Fruit fly (Drosophila melanogaster): ENCODE results near the gene Bap111.

The Bap111 gene

dm6 chrX:9148989-9149522, at the start of gene Bap111, which contains the start of gene fh:
Gene Bap111, plus strand, starts transcription at chrX:9149309.
Gene fh, minus strand, starts transcription at chrX:9149071.
- no peak for TF ChIP-seq rgr (GFP tag; optimal IDR thresholded peaks at IDR 0.05)
- no peak for TF ChIP-seq Hr83 (GFP tag; optimal IDR thresholded peaks at IDR 0.05; ENCODE audit: poor library complexity, severe bottlenecking)
- peak; percentile 13 for TF ChIP-seq Myc (optimal IDR thresholded peaks at IDR 0.05)
- peak; percentile 6 for TF ChIP-seq h (GFP tag; optimal IDR thresholded peaks at IDR 0.05)
- TF ChIP-seq Hnf4 (GFP tag; optimal IDR thresholded peaks at IDR 0.05), result no peak
- TF ChIP-seq Dfd (GFP tag; optimal IDR thresholded peaks at IDR 0.05), result peak; percentile 48

dm6 chrX:9102125-9102524, 47.0 kb upstream of the Bap111 start:
- TF ChIP-seq Vsx2 (GFP tag; optimal IDR thresholded peaks at IDR 0.05; ENCODE audit: partially characterized antibody) (no peak), CrebA (GFP tag; optimal IDR thresholded peaks at IDR 0.05; ENCODE audit: borderline replicate concordance) (no peak), Rel (GFP tag; optimal IDR thresholded peaks at IDR 0.05) (no peak), Rel (tag; optimal IDR thresholded peaks at IDR 0.05) (no peak), Hr78 (GFP tag; optimal IDR thresholded peaks at IDR 0.05) (no peak), foxo (GFP tag; optimal IDR thresholded peaks at IDR 0.05) (no peak), dmrt93B (GFP tag; optimal IDR thresholded peaks at IDR 0.05) (no peak), Myc (optimal IDR thresholded peaks at IDR 0.05) (no peak), dsf (GFP tag; optimal IDR thresholded peaks at IDR 0.05; ENCODE audit: borderline replicate concordance) (no peak), sage (GFP tag; optimal IDR thresholded peaks at IDR 0.05) (no peak), tai (GFP tag; optimal IDR thresholded peaks at IDR 0.05) (no peak), Hr83 (GFP tag; optimal IDR thresholded peaks at IDR 0.05; ENCODE audit: poor library complexity, severe bottlenecking) (no peak), CG9705 (GFP tag; optimal IDR thresholded peaks at IDR 0.05) (no peak), N (GFP tag; optimal IDR thresholded peaks at IDR 0.05) (no peak), usp (GFP tag; optimal IDR thresholded peaks at IDR 0.05) (no peak), Dfd (GFP tag; optimal IDR thresholded peaks at IDR 0.05) (no peak)

- TF ChIP-seq Hnf4 (GFP tag; optimal IDR thresholded peaks at IDR 0.05) (no peak), psq (GFP tag; optimal IDR thresholded peaks at IDR 0.05) (no peak), Abd-B (GFP tag; optimal IDR thresholded peaks at IDR 0.05) (no peak), br (GFP tag; optimal IDR thresholded peaks at IDR 0.05) (no peak), woc (GFP tag; optimal IDR thresholded peaks at IDR 0.05) (no peak), fru (GFP tag; optimal IDR thresholded peaks at IDR 0.05) (no peak), brk (GFP tag; optimal IDR thresholded peaks at IDR 0.05) (no peak), dmrt93B (GFP tag; optimal IDR thresholded peaks at IDR 0.05) (no peak), N (GFP tag; optimal IDR thresholded peaks at IDR 0.05) (no peak)
Measured at dm6 chrX:9103308-9104185, 45.6 kb upstream of the Bap111 start, which contains the start of gene CG7766. Gene CG7766, minus strand, starts transcription at chrX:9103739.

dm6 chrX:9106212-9106774, 42.8 kb upstream of the Bap111 start, which contains the start of gene Bx42:
Gene Bx42, minus strand, starts transcription at chrX:9106604.
- TF ChIP-seq Sp1 (GFP tag; optimal IDR thresholded peaks at IDR 0.05), result no peak
- peak; percentile 1 for TF ChIP-seq sv (GFP tag; optimal IDR thresholded peaks at IDR 0.05)
- TF ChIP-seq woc (GFP tag; optimal IDR thresholded peaks at IDR 0.05), result peak; percentile 50

- TF ChIP-seq dmrt93B (GFP tag; optimal IDR thresholded peaks at IDR 0.05), result no peak
- no peak for TF ChIP-seq GATAd (GFP tag; optimal IDR thresholded peaks at IDR 0.05)
- no peak for TF ChIP-seq pan (optimal IDR thresholded peaks at IDR 0.05)
- TF ChIP-seq Mio (GFP tag; optimal IDR thresholded peaks at IDR 0.05), result no peak
- TF ChIP-seq brk (GFP tag; optimal IDR thresholded peaks at IDR 0.05), result no peak
- TF ChIP-seq usp (GFP tag; optimal IDR thresholded peaks at IDR 0.05), result no peak
- TF ChIP-seq fru (GFP tag; optimal IDR thresholded peaks at IDR 0.05), result no peak
- no peak for TF ChIP-seq sage (GFP tag; optimal IDR thresholded peaks at IDR 0.05)
- TF ChIP-seq Jra (GFP tag; optimal IDR thresholded peaks at IDR 0.05), result peak; percentile 42
- no peak for TF ChIP-seq CrebA (GFP tag; optimal IDR thresholded peaks at IDR 0.05; ENCODE audit: borderline replicate concordance)
- no peak for TF ChIP-seq psq (GFP tag; optimal IDR thresholded peaks at IDR 0.05)
- no peak for TF ChIP-seq N (GFP tag; optimal IDR thresholded peaks at IDR 0.05)
- TF ChIP-seq tai (GFP tag; optimal IDR thresholded peaks at IDR 0.05), result no peak
- TF ChIP-seq CG9705 (GFP tag; optimal IDR thresholded peaks at IDR 0.05), result no peak
- peak; percentile 53 for TF ChIP-seq HLH106 (tag; optimal IDR thresholded peaks at IDR 0.05)
- TF ChIP-seq Dfd (GFP tag; optimal IDR thresholded peaks at IDR 0.05), result no peak
- TF ChIP-seq rgr (GFP tag; optimal IDR thresholded peaks at IDR 0.05), result no peak
- TF ChIP-seq jim (GFP tag; optimal IDR thresholded peaks at IDR 0.05), result no peak
- no peak for TF ChIP-seq Dif (GFP tag; optimal IDR thresholded peaks at IDR 0.05; ENCODE audit: partially characterized antibody)
- no peak for TF ChIP-seq Hr78 (GFP tag; optimal IDR thresholded peaks at IDR 0.05)
- no peak for TF ChIP-seq OdsH (GFP tag; optimal IDR thresholded peaks at IDR 0.05)
- no peak for TF ChIP-seq Sp1 (GFP tag; optimal IDR thresholded peaks at IDR 0.05)
- TF ChIP-seq woc (GFP tag; optimal IDR thresholded peaks at IDR 0.05), result peak; percentile 35
- no peak for TF ChIP-seq Hr83 (GFP tag; optimal IDR thresholded peaks at IDR 0.05; ENCODE audit: poor library complexity, severe bottlenecking)
- TF ChIP-seq CG32264 (GFP tag; optimal IDR thresholded peaks at IDR 0.05), result no peak
- no peak for TF ChIP-seq br (GFP tag; optimal IDR thresholded peaks at IDR 0.05)
Measured at dm6 chrX:9106775-9107283, 42.3 kb upstream of the Bap111 start, which contains the start of gene Arfrp1. Gene Arfrp1, plus strand, starts transcription at chrX:9107069.

Measured in whole organism, wandering third instar larva.